Worm (Caenorhabditis elegans): ENCODE data around the gene Y43F8B.13.

ce11 chrV:19477852-19478251 lies 22.1 kb downstream of the Y43F8B.13 start, which contains the start of gene Y43F8B.9:
- TF ChIP-seq him-1 (tag; optimal IDR thresholded peaks at IDR 0.05), result no peak
- TF ChIP-seq W03F9.2 (tag; optimal IDR thresholded peaks at IDR 0.05), result no peak
- TF ChIP-seq dao-5 (tag; optimal IDR thresholded peaks at IDR 0.05), result no peak
